Worm (Caenorhabditis elegans) whole organism, L4 larva: Measurements from ENCODE around the gene T19D7.5.

Source experiments
- T20F7.1 ChIP-seq: fragments of 200-800 bp; sonication (Bioruptor generic); optimal IDR thresholded peaks from 2 replicates; lab custom pipeline; 2018; ENCODE audit warnings: mild to moderate bottlenecking, missing genetic modification characterization, missing compliant biosample characterization
- T26A8.4 ChIP-seq: fragments of 200-800 bp; sonication (Bioruptor generic); IDR thresholded peaks from 2 replicates; pipeline ENCODE4 v1.3.6; 2022; ENCODE audit warnings: missing genetic modification characterization, missing compliant biosample characterization
- Y5F2A.4 ChIP-seq: fragments of 200-800 bp; sonication (Bioruptor generic); optimal IDR thresholded peaks from 2 replicates; lab custom pipeline; 2018; ENCODE audit warnings: mild to moderate bottlenecking, missing genetic modification characterization, missing compliant biosample characterization
- Y75B8A.6 ChIP-seq: fragments of 200-800 bp; sonication (Bioruptor generic); IDR thresholded peaks from 2 replicates; pipeline ENCODE4 v1.3.6; 2022; ENCODE audit warnings: missing genetic modification reagents, missing genetic modification characterization, missing compliant biosample characterization
- ama-1 ChIP-seq: fragments of 150-350 bp; optimal IDR thresholded peaks from 2 replicates; lab custom pipeline; 2014; ENCODE audit warnings: inconsistent platforms, mixed read lengths
- ceh-20 ChIP-seq: fragments of 200-800 bp; sonication (Bioruptor generic); IDR thresholded peaks from 2 replicates; pipeline ENCODE4 v1.3.6; 2022; ENCODE audit warnings: missing genetic modification reagents, missing genetic modification characterization, missing compliant biosample characterization
- ceh-62 ChIP-seq: sonication (generic microtip); optimal IDR thresholded peaks from 2 replicates; lab custom pipeline; 2017; ENCODE audit warnings: missing biosample characterization, missing genetic modification characterization
- daf-16 ChIP-seq, 3 experiments: sonication (generic microtip); optimal IDR thresholded peaks; 2 replicates each; lab custom pipeline; 2016 to 2017; ENCODE audit warnings: missing genetic modification characterization in 3 of 3, missing genetic modification reagents in 3 of 3, mild to moderate bottlenecking in 2 of 3, missing compliant biosample characterization in 2 of 3, missing biosample characterization in 1 of 3, moderate library complexity in 1 of 3
- daf-8 ChIP-seq: fragments of 200-800 bp; sonication (Bioruptor generic); IDR thresholded peaks from 2 replicates; pipeline ENCODE4 v1.3.6; 2022; ENCODE audit warnings: missing genetic modification characterization, missing compliant biosample characterization
- dmd-6 ChIP-seq: fragments of 200-800 bp; sonication (Bioruptor generic); IDR thresholded peaks from 2 replicates; pipeline ENCODE4 v1.3.6; 2022; ENCODE audit warnings: missing genetic modification reagents, missing genetic modification characterization, missing compliant biosample characterization
- duxl-1 ChIP-seq: sonication (generic microtip); optimal IDR thresholded peaks from 2 replicates; lab custom pipeline; 2016; ENCODE audit warnings: mild to moderate bottlenecking, missing genetic modification characterization, moderate library complexity, missing compliant biosample characterization; ENCODE audit not compliant: poor library complexity
- dve-1 ChIP-seq: sonication (generic microtip); optimal IDR thresholded peaks from 2 replicates; lab custom pipeline; 2017; ENCODE audit warnings: antibody characterized with exemption, mild to moderate bottlenecking, missing genetic modification characterization, missing compliant biosample characterization; ENCODE audit not compliant: insufficient read depth
- fkh-10 ChIP-seq: fragments of 150-350 bp; optimal IDR thresholded peaks from 2 replicates; lab custom pipeline; 2014; ENCODE audit warnings: missing biosample characterization, missing genetic modification reagents, missing genetic modification characterization
- fos-1 ChIP-seq: fragments of 150-350 bp; optimal IDR thresholded peaks from 2 replicates; lab custom pipeline; 2014; ENCODE audit warnings: missing biosample characterization, missing genetic modification characterization
- gei-8 ChIP-seq: fragments of 200-800 bp; sonication (Bioruptor generic); optimal IDR thresholded peaks from 2 replicates; lab custom pipeline; 2018; ENCODE audit warnings: mild to moderate bottlenecking, missing genetic modification characterization, missing compliant biosample characterization
- hif-1 ChIP-seq, 2 experiments: sonication (generic microtip); optimal IDR thresholded peaks; 2 replicates each; lab custom pipeline; 2016 to 2017; ENCODE audit warnings: missing compliant biosample characterization in 2 of 2, missing genetic modification characterization in 2 of 2, missing genetic modification reagents in 2 of 2, missing genotype in 2 of 2, mild to moderate bottlenecking in 1 of 2
- hlh-11 ChIP-seq: fragments of 200-800 bp; sonication (Bioruptor generic); optimal IDR thresholded peaks from 2 replicates; lab custom pipeline; 2018; ENCODE audit warnings: mild to moderate bottlenecking, missing genetic modification characterization, missing compliant biosample characterization
- hlh-30 ChIP-seq: sonication (generic microtip); optimal IDR thresholded peaks from 2 replicates; lab custom pipeline; 2017; ENCODE audit warnings: antibody characterized with exemption, mild to moderate bottlenecking, missing genetic modification characterization, missing compliant biosample characterization; ENCODE audit not compliant: insufficient read depth
- hmg-1.1 ChIP-seq: fragments of 200-800 bp; sonication (Bioruptor generic); IDR thresholded peaks from 2 replicates; pipeline ENCODE4 v1.3.6; 2022; ENCODE audit warnings: missing genetic modification reagents, missing genetic modification characterization, missing compliant biosample characterization
- jun-1 ChIP-seq: fragments of 150-350 bp; optimal IDR thresholded peaks from 2 replicates; lab custom pipeline; 2014; ENCODE audit warnings: missing biosample characterization, missing genetic modification reagents, missing genetic modification characterization
- lim-7 ChIP-seq: fragments of 200-800 bp; sonication (Bioruptor generic); IDR thresholded peaks from 2 replicates; pipeline ENCODE4 v1.3.6; 2022; ENCODE audit warnings: missing genetic modification characterization, missing compliant biosample characterization
- lin-13 ChIP-seq: fragments of 150-350 bp; optimal IDR thresholded peaks from 2 replicates; lab custom pipeline; 2014; ENCODE audit warnings: missing biosample characterization, missing genetic modification reagents, missing genetic modification characterization
- lir-3 ChIP-seq: sonication (generic microtip); optimal IDR thresholded peaks from 2 replicates; lab custom pipeline; 2016; ENCODE audit warnings: mild to moderate bottlenecking, missing genetic modification characterization, missing compliant biosample characterization
- madf-9 ChIP-seq: fragments of 200-800 bp; sonication (Bioruptor generic); conservative IDR thresholded peaks from 2 replicates; pipeline ENCODE4 v1.3.6; 2022; ENCODE audit warnings: missing genetic modification reagents, missing genetic modification characterization, missing compliant biosample characterization
- mdl-1 ChIP-seq, 2 experiments: fragments of 150-350 bp in 1 of 2; sonication (generic microtip) in 1 of 2; optimal IDR thresholded peaks; 2 replicates each; lab custom pipeline; 2014 to 2017; ENCODE audit warnings: missing biosample characterization in 2 of 2, missing genetic modification characterization in 2 of 2
- mes-2 ChIP-seq: sonication (generic microtip); optimal IDR thresholded peaks from 2 replicates; lab custom pipeline; 2016; ENCODE audit warnings: missing genotype, mild to moderate bottlenecking, missing genetic modification characterization, missing compliant biosample characterization; ENCODE audit not compliant: poor library complexity, severe bottlenecking
- mxl-2 ChIP-seq: fragments of 200-800 bp; sonication (Bioruptor generic); conservative IDR thresholded peaks from 2 replicates; pipeline ENCODE4 v1.3.6; 2022; ENCODE audit warnings: missing genetic modification reagents, missing genetic modification characterization, missing compliant biosample characterization
- nhr-102 ChIP-seq: sonication (generic microtip); optimal IDR thresholded peaks from 2 replicates; lab custom pipeline; 2016; ENCODE audit warnings: mild to moderate bottlenecking, missing genetic modification characterization, moderate library complexity, missing compliant biosample characterization
- nhr-111 ChIP-seq: fragments of 200-800 bp; sonication (Bioruptor generic); optimal IDR thresholded peaks from 2 replicates; lab custom pipeline; 2018; ENCODE audit warnings: mild to moderate bottlenecking, missing genetic modification characterization, missing compliant biosample characterization
- nhr-237 ChIP-seq: sonication (generic microtip); optimal IDR thresholded peaks from 2 replicates; lab custom pipeline; 2017; ENCODE audit warnings: missing biosample characterization, missing genetic modification characterization
- nhr-28 ChIP-seq: fragments of 150-350 bp; optimal IDR thresholded peaks from 2 replicates; lab custom pipeline; 2014; ENCODE audit warnings: missing biosample characterization, missing genetic modification characterization
- nhr-6 ChIP-seq: fragments of 150-350 bp; optimal IDR thresholded peaks from 2 replicates; lab custom pipeline; 2014; ENCODE audit warnings: missing biosample characterization, missing genetic modification characterization
- pha-4 ChIP-seq, 2 experiments: fragments of 150-350 bp in 1 of 2; fragments of 200-800 bp in 1 of 2; sonication (Bioruptor generic) in 1 of 2; IDR thresholded peaks in 1 of 2; optimal IDR thresholded peaks in 1 of 2; 2 replicates each; pipeline versions ENCODE4 v1.3.6 to Lab custom; 2014 to 2022; ENCODE audit warnings: missing genetic modification characterization in 2 of 2, missing genetic modification reagents in 2 of 2, missing biosample characterization in 1 of 2, missing compliant biosample characterization in 1 of 2
- php-3 ChIP-seq: fragments of 200-800 bp; sonication (Bioruptor generic); IDR thresholded peaks from 2 replicates; pipeline ENCODE4 v1.3.6; 2022; ENCODE audit warnings: missing genetic modification reagents, missing genetic modification characterization, missing compliant biosample characterization
- pqm-1 ChIP-seq: sonication (generic microtip); optimal IDR thresholded peaks from 2 replicates; lab custom pipeline; 2017; ENCODE audit warnings: missing biosample characterization, missing genetic modification characterization
- snpc-1.2 ChIP-seq: fragments of 200-800 bp; sonication (Bioruptor generic); IDR thresholded peaks from 2 replicates; pipeline ENCODE4 v1.3.6; 2022; ENCODE audit warnings: missing genetic modification reagents, missing genetic modification characterization, missing compliant biosample characterization
- spr-3 ChIP-seq: fragments of 200-800 bp; sonication (Bioruptor generic); optimal IDR thresholded peaks from 2 replicates; lab custom pipeline; 2018; ENCODE audit warnings: mild to moderate bottlenecking, missing genetic modification characterization, missing compliant biosample characterization
- unc-39 ChIP-seq: sonication (generic microtip); optimal IDR thresholded peaks from 2 replicates; lab custom pipeline; 2017; ENCODE audit warnings: missing biosample characterization, missing genetic modification characterization
- unc-62 ChIP-seq, 3 experiments: fragments of 150-350 bp in 1 of 3; sonication (generic microtip); optimal IDR thresholded peaks in 2 of 3; peaks in 1 of 3; 1 replicate in 1 of 3; 2 replicates in 2 of 3; lab custom pipeline; 2014 to 2017; ENCODE audit warnings: missing biosample characterization in 3 of 3, missing genetic modification characterization in 3 of 3, missing genetic modification reagents in 3 of 3, missing genotype in 1 of 3
- zag-1 ChIP-seq: fragments of 150-350 bp; optimal IDR thresholded peaks from 2 replicates; lab custom pipeline; 2014; ENCODE audit warnings: missing biosample characterization, missing genetic modification characterization
- zip-11 ChIP-seq: fragments of 200-800 bp; sonication (Bioruptor generic); IDR thresholded peaks from 2 replicates; pipeline ENCODE4 v1.3.6; 2022; ENCODE audit warnings: missing genetic modification characterization, missing compliant biosample characterization

Gene T19D7.5

DNA sequence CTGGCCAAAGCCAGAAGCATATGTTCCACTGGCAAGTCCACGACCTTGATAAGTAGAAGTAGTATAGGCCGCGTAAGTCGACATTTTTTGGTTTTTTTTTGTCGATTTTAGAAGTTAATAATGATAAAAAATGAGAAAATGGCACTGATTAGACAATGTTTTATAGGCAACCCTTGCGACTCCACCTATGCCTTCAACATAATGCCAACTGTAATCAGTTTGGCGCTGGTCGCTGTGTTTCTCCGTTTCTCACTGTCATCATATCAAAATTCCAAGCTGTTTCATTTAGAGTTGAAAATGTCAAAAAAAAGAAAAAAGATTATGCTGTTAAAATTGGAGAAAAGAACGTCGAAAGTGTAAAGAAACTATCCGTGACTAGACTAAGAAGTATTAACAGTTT is 20.4 kb downstream of the T19D7.5 start:
- TF ChIP-seq hif-1 (tag; optimal IDR thresholded peaks at IDR 0.05; lab: Kevin White, UChicago) (no peak), php-3 (peak; percentile 46; the same call in 1 of the 2 replicates), T26A8.4 (no peak), nhr-111 (no peak), T20F7.1 (GFP tag; lab: Kevin White, UChicago) (peak; percentile 30), madf-9 (no peak), gei-8 (GFP tag; lab: Kevin White, UChicago) (no peak), nhr-237 (no peak), mdl-1 (tag; optimal IDR thresholded peaks at IDR 0.05; lab: Kevin White, UChicago) (no peak), dmd-6 (peak; percentile 64), nhr-6 (tag; lab: Kevin White, UChicago) (peak; percentile 24), ceh-62 (tag; lab: Kevin White, UChicago) (no peak), lin-13 (GFP tag; lab: Kevin White, UChicago) (no peak), duxl-1 (tag; lab: Kevin White, UChicago) (no peak), zip-11 (GFP tag; lab: Robert Waterston, UW) (no peak), unc-62 (GFP tag; optimal IDR thresholded peaks at IDR 0.05 in 1 of 2; lab: Kevin White, UChicago) (no peak), unc-62 (tag; optimal IDR thresholded peaks at IDR 0.05; lab: Kevin White, UChicago) (no peak), dve-1 (tag; lab: Kevin White, UChicago) (peak; percentile 73), hlh-11 (peak; percentile 71), spr-3 (GFP tag; lab: Kevin White, UChicago) (no peak), fos-1 (tag; lab: Kevin White, UChicago) (no peak), pqm-1 (peak; percentile 94), ama-1 (lab: Kevin White, UChicago) (no peak), Y5F2A.4 (GFP tag; lab: Kevin White, UChicago) (no peak), mxl-2 (GFP tag; lab: Robert Waterston, UW) (no peak), fkh-10 (GFP tag; lab: Kevin White, UChicago) (no peak), unc-39 (tag; lab: Kevin White, UChicago) (no peak), jun-1 (tag; lab: Kevin White, UChicago) (no peak), mes-2 (tag; lab: Kevin White, UChicago) (peak; percentile 23), snpc-1.2 (no peak), zag-1 (no peak), pha-4 (GFP tag; IDR thresholded peaks at IDR 0.05; lab: Robert Waterston, UW) (no peak), pha-4 (tag; optimal IDR thresholded peaks at IDR 0.05; lab: Kevin White, UChicago) (no peak), lim-7 (GFP tag; lab: Robert Waterston, UW) (no peak), lir-3 (tag; lab: Kevin White, UChicago) (no peak), Y75B8A.6 (GFP tag; lab: Robert Waterston, UW) (no peak), daf-16 (GFP tag; optimal IDR thresholded peaks at IDR 0.05; lab: Kevin White, UChicago) (no peak), daf-16 (tag; optimal IDR thresholded peaks at IDR 0.05; lab: Kevin White, UChicago) (peak; percentile 78), nhr-102 (tag; lab: Kevin White, UChicago) (no peak), hmg-1.1 (GFP tag; lab: Robert Waterston, UW) (no peak), nhr-28 (tag; lab: Kevin White, UChicago) (peak; percentile 71), ceh-20 (no peak), daf-8 (GFP tag; lab: Robert Waterston, UW) (no peak), hlh-30 (tag; lab: Kevin White, UChicago) (no peak)
